Worm (Caenorhabditis elegans) whole organism, mixed stage, embryonic: ENCODE measurements around the gene ser-1.

Experiments used
- M03D4.4 ChIP-seq: sonication (generic microtip); optimal IDR thresholded peaks from 2 replicates; lab custom pipeline; 2017; ENCODE audit warnings: mild to moderate bottlenecking, missing genetic modification characterization, missing compliant biosample characterization
- bed-3 ChIP-seq: fragments of 200-800 bp; sonication (Bioruptor generic); optimal IDR thresholded peaks from 3 replicates; lab custom pipeline; 2018; ENCODE audit warnings: mild to moderate bottlenecking, missing genetic modification characterization, moderate library complexity, missing compliant biosample characterization
- blmp-1 ChIP-seq: fragments of 150-350 bp; optimal IDR thresholded peaks from 2 replicates; lab custom pipeline; 2014; ENCODE audit warnings: missing biosample characterization, missing genetic modification characterization
- ceh-39 ChIP-seq: fragments of 150-350 bp; optimal IDR thresholded peaks from 2 replicates; lab custom pipeline; 2014; ENCODE audit warnings: missing biosample characterization, missing genetic modification characterization
- ceh-43 ChIP-seq: fragments of 200-800 bp; sonication (Bioruptor generic); optimal IDR thresholded peaks from 2 replicates; lab custom pipeline; 2018; ENCODE audit warnings: mild to moderate bottlenecking, missing genetic modification characterization, moderate library complexity, missing compliant biosample characterization
- ceh-83 ChIP-seq: fragments of 200-800 bp; sonication (Bioruptor generic); optimal IDR thresholded peaks from 2 replicates; lab custom pipeline; 2018; ENCODE audit warnings: mild to moderate bottlenecking, missing genetic modification characterization, missing compliant biosample characterization
- ces-1 ChIP-seq: fragments of 150-350 bp; optimal IDR thresholded peaks from 2 replicates; lab custom pipeline; 2014; ENCODE audit warnings: missing biosample characterization, missing genetic modification reagents, missing genetic modification characterization
- cnd-1 ChIP-seq: fragments of 200-800 bp; sonication (Bioruptor generic); optimal IDR thresholded peaks from 2 replicates; lab custom pipeline; 2018; ENCODE audit warnings: mild to moderate bottlenecking, missing genetic modification characterization, missing compliant biosample characterization
- drap-1 ChIP-seq: fragments of 200-800 bp; sonication (Bioruptor generic); optimal IDR thresholded peaks from 3 replicates; lab custom pipeline; 2018; ENCODE audit warnings: mild to moderate bottlenecking, missing genetic modification characterization, missing compliant biosample characterization
- elt-1 ChIP-seq: sonication (generic microtip); optimal IDR thresholded peaks from 2 replicates; lab custom pipeline; 2017; ENCODE audit warnings: missing genetic modification characterization, mild to moderate bottlenecking, missing compliant biosample characterization, antibody characterized with exemption, moderate library complexity, borderline replicate concordance; ENCODE audit not compliant: insufficient read depth
- elt-3 ChIP-seq: fragments of 150-350 bp; optimal IDR thresholded peaks from 2 replicates; lab custom pipeline; 2014; ENCODE audit warnings: missing biosample characterization, missing genetic modification characterization
- flh-1 ChIP-seq: fragments of 200-800 bp; sonication (Bioruptor generic); optimal IDR thresholded peaks from 2 replicates; lab custom pipeline; 2018; ENCODE audit warnings: mild to moderate bottlenecking, missing genetic modification characterization, moderate library complexity, missing compliant biosample characterization
- ham-2 ChIP-seq: fragments of 200-800 bp; sonication (Bioruptor generic); optimal IDR thresholded peaks from 2 replicates; lab custom pipeline; 2018; ENCODE audit warnings: mild to moderate bottlenecking, missing genetic modification characterization, missing compliant biosample characterization
- hlh-1 ChIP-seq: fragments of 150-350 bp; optimal IDR thresholded peaks from 2 replicates; lab custom pipeline; 2014; ENCODE audit warnings: missing biosample characterization, missing genetic modification reagents, missing genetic modification characterization
- lin-13 ChIP-seq: fragments of 150-350 bp; optimal IDR thresholded peaks from 2 replicates; lab custom pipeline; 2014; ENCODE audit warnings: missing biosample characterization, missing genetic modification characterization
- lin-32 ChIP-seq: fragments of 200-800 bp; sonication (Bioruptor generic); optimal IDR thresholded peaks from 2 replicates; lab custom pipeline; 2018; ENCODE audit warnings: mild to moderate bottlenecking, missing genetic modification characterization, missing compliant biosample characterization
- lsy-2 ChIP-seq: fragments of 150-350 bp; optimal IDR thresholded peaks from 2 replicates; lab custom pipeline; 2014; ENCODE audit warnings: missing biosample characterization, missing genetic modification characterization
- mab-5 ChIP-seq: fragments of 150-350 bp; optimal IDR thresholded peaks from 2 replicates; lab custom pipeline; 2014; ENCODE audit warnings: missing biosample characterization, missing genetic modification characterization
- mep-1 ChIP-seq: fragments of 150-350 bp; optimal IDR thresholded peaks from 2 replicates; lab custom pipeline; 2017; ENCODE audit warnings: missing biosample characterization, missing genetic modification reagents, missing genetic modification characterization, inconsistent platforms
- mls-2 ChIP-seq: sonication (generic microtip); optimal IDR thresholded peaks from 2 replicates; lab custom pipeline; 2016; ENCODE audit warnings: mild to moderate bottlenecking, missing genetic modification characterization, moderate library complexity, missing compliant biosample characterization
- nhr-12 ChIP-seq: fragments of 150-350 bp; optimal IDR thresholded peaks from 2 replicates; lab custom pipeline; 2014; ENCODE audit warnings: missing biosample characterization, missing genetic modification characterization
- nhr-2 ChIP-seq: fragments of 150-350 bp; optimal IDR thresholded peaks from 2 replicates; lab custom pipeline; 2014; ENCODE audit warnings: missing biosample characterization, missing genetic modification characterization
- nhr-237 ChIP-seq: fragments of 150-350 bp; optimal IDR thresholded peaks from 2 replicates; lab custom pipeline; 2014; ENCODE audit warnings: missing biosample characterization, missing genetic modification characterization
- nhr-28 ChIP-seq: fragments of 150-350 bp; optimal IDR thresholded peaks from 2 replicates; lab custom pipeline; 2014; ENCODE audit warnings: missing biosample characterization, missing genetic modification characterization
- nhr-76 ChIP-seq: sonication (generic microtip); optimal IDR thresholded peaks from 2 replicates; lab custom pipeline; 2017; ENCODE audit warnings: missing biosample characterization, missing genetic modification characterization
- pha-4 ChIP-seq: fragments of 150-350 bp; optimal IDR thresholded peaks from 2 replicates; lab custom pipeline; 2018; ENCODE audit warnings: missing biosample characterization, missing genetic modification reagents, missing genetic modification characterization
- sem-2 ChIP-seq: fragments of 200-800 bp; sonication (Bioruptor generic); optimal IDR thresholded peaks from 2 replicates; lab custom pipeline; 2018; ENCODE audit warnings: mild to moderate bottlenecking, missing genetic modification characterization, missing compliant biosample characterization
- snpc-4 ChIP-seq: fragments of 150-350 bp; optimal IDR thresholded peaks from 2 replicates; lab custom pipeline; 2014; ENCODE audit warnings: missing biosample characterization, missing genetic modification characterization
- sptf-1 ChIP-seq: sonication (generic microtip); optimal IDR thresholded peaks from 2 replicates; lab custom pipeline; 2017; ENCODE audit warnings: mild to moderate bottlenecking, missing genetic modification characterization, moderate library complexity, missing compliant biosample characterization
- tbx-8 ChIP-seq: fragments of 200-800 bp; sonication (Bioruptor generic); optimal IDR thresholded peaks from 2 replicates; lab custom pipeline; 2018; ENCODE audit warnings: mild to moderate bottlenecking, missing genetic modification characterization, moderate library complexity, missing compliant biosample characterization
- unc-120 ChIP-seq: sonication (generic microtip); optimal IDR thresholded peaks from 2 replicates; lab custom pipeline; 2017; ENCODE audit warnings: missing genetic modification characterization, missing compliant biosample characterization; ENCODE audit not compliant: poor library complexity, severe bottlenecking
- unc-39 ChIP-seq: fragments of 150-350 bp; optimal IDR thresholded peaks from 2 replicates; lab custom pipeline; 2014; ENCODE audit warnings: missing biosample characterization, missing genetic modification characterization
- unc-62 ChIP-seq: fragments of 150-350 bp; optimal IDR thresholded peaks from 2 replicates; lab custom pipeline; 2014; ENCODE audit warnings: missing biosample characterization, missing genetic modification reagents, missing genetic modification characterization
- zip-8 ChIP-seq: fragments of 150-350 bp; optimal IDR thresholded peaks from 2 replicates; lab custom pipeline; 2014; ENCODE audit warnings: missing biosample characterization, missing genetic modification characterization
- ztf-11 ChIP-seq: fragments of 150-350 bp; optimal IDR thresholded peaks from 2 replicates; lab custom pipeline; 2014; ENCODE audit warnings: missing biosample characterization, missing genetic modification characterization

The ser-1 gene

DNA sequence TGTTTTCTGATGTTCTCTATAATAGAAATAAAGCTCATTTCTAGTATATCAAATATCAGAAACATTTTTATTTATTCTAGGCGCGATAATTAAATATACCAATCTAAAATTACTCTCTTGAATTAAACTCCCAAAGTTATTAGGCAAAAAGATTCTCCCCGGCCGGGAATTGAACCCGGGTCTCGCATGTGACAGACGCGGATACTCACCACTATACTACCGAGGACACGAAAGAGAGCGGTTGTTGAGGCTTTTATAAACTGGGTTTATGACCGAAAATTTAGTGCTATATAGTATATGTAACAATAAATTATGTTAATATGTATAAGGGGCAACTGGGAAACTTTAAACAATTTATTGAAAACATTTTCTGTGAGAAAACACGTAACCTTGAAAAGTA lies 25.0 kb downstream of the ser-1 start:
- TF ChIP-seq M03D4.4 (tag; lab: Kevin White, UChicago) (peak; percentile 80), unc-62 (GFP tag; lab: Kevin White, UChicago) (no peak), hlh-1 (tag; lab: Kevin White, UChicago) (no peak), pha-4 (no peak), elt-3 (tag; lab: Kevin White, UChicago) (no peak), mep-1 (no peak), tbx-8 (GFP tag; lab: Kevin White, UChicago) (peak; percentile 41), nhr-2 (tag; lab: Kevin White, UChicago) (no peak), zip-8 (no peak), blmp-1 (tag; lab: Kevin White, UChicago) (no peak), ham-2 (GFP tag; lab: Kevin White, UChicago) (peak; percentile 29), unc-120 (peak; percentile 66), mls-2 (peak; percentile 61), nhr-76 (no peak), unc-39 (tag; lab: Kevin White, UChicago) (no peak), drap-1 (GFP tag; lab: Kevin White, UChicago) (peak; percentile 80), flh-1 (GFP tag; lab: Kevin White, UChicago) (no peak), ces-1 (GFP tag; lab: Kevin White, UChicago) (peak; percentile 38), sem-2 (GFP tag; lab: Kevin White, UChicago) (peak; percentile 33), lsy-2 (tag; lab: Kevin White, UChicago) (no peak), nhr-12 (tag; lab: Kevin White, UChicago) (no peak), mab-5 (tag; lab: Kevin White, UChicago) (no peak), bed-3 (GFP tag; lab: Kevin White, UChicago) (peak; percentile 68), sptf-1 (tag; lab: Kevin White, UChicago) (peak; percentile 81), nhr-237 (tag; lab: Kevin White, UChicago) (no peak), ceh-43 (peak; percentile 72), ztf-11 (tag; lab: Kevin White, UChicago) (no peak), elt-1 (tag; lab: Kevin White, UChicago) (no peak), lin-32 (GFP tag; lab: Kevin White, UChicago) (peak; percentile 44), cnd-1 (tag; lab: Kevin White, UChicago) (peak; percentile 20), nhr-28 (tag; lab: Kevin White, UChicago) (no peak), snpc-4 (tag; lab: Kevin White, UChicago) (no peak), ceh-83 (GFP tag; lab: Kevin White, UChicago) (peak; percentile 79), lin-13 (tag; lab: Kevin White, UChicago) (no peak), ceh-39 (tag; lab: Kevin White, UChicago) (no peak)

DNA sequence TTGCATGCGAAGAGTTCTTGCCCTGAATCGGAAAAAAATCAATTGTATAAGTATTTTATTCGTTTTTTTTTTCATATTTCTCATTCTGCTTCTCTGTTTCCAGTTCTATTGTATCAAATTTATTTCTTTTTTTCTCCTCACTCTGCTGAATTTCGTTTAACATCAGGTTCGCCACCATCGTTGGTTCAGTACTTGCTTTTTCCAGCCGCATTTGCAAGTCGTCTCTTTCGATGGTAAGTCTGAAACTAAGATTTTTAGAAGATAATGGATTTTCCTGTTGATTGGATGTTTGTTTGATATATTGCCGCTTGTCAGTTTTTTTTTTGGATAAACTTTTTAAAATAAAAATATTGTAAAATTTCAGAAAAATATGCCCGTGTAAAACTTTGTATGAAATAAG lies 27.6 kb downstream of the ser-1 start:
- no peak for TF ChIP-seq ztf-11 (tag; lab: Kevin White, UChicago)
- no peak for TF ChIP-seq sem-2 (GFP tag; lab: Kevin White, UChicago)
- no peak for TF ChIP-seq cnd-1 (tag; lab: Kevin White, UChicago)
- no peak for TF ChIP-seq M03D4.4 (tag; lab: Kevin White, UChicago)
- TF ChIP-seq ceh-39 (tag; lab: Kevin White, UChicago) = no peak
- TF ChIP-seq ceh-83 (GFP tag; lab: Kevin White, UChicago) = no peak
- no peak for TF ChIP-seq blmp-1 (tag; lab: Kevin White, UChicago)
- no peak for TF ChIP-seq sptf-1 (tag; lab: Kevin White, UChicago)
- TF ChIP-seq nhr-28 (tag; lab: Kevin White, UChicago) = no peak
- TF ChIP-seq unc-39 (tag; lab: Kevin White, UChicago) = no peak
- no peak for TF ChIP-seq flh-1 (GFP tag; lab: Kevin White, UChicago)
- no peak for TF ChIP-seq nhr-12 (tag; lab: Kevin White, UChicago)
- no peak for TF ChIP-seq snpc-4 (tag; lab: Kevin White, UChicago)
- no peak for TF ChIP-seq unc-120
- TF ChIP-seq tbx-8 (GFP tag; lab: Kevin White, UChicago) = no peak
- TF ChIP-seq nhr-237 (tag; lab: Kevin White, UChicago) = no peak
- no peak for TF ChIP-seq mls-2

- no peak for TF ChIP-seq nhr-2 (tag; lab: Kevin White, UChicago)
- no peak for TF ChIP-seq bed-3 (GFP tag; lab: Kevin White, UChicago)
These were observed 29.9 kb downstream of the ser-1 start, which contains the start of gene F59C12.3 for ce11 chrX:16609424-16609823. Gene F59C12.3 (minus strand): TSS chrX:16609524.
